Fruit fly (Drosophila melanogaster): ENCODE results near the gene Mst87F.

dm6 chr3R:13832950-13833349 lies 5.1 kb upstream of the Mst87F start:
- TF ChIP-seq gl (tag; optimal IDR thresholded peaks at IDR 0.05) (no peak), CG8159 (tag; optimal IDR thresholded peaks at IDR 0.05) (no peak), Snoo (tag; optimal IDR thresholded peaks at IDR 0.05) (no peak), CG4496 (GFP tag; IDR thresholded peaks at IDR 0.05) (peak; percentile 55; the same call in 1 of the 3 replicates), rn (GFP tag; IDR thresholded peaks at IDR 0.05) (no peak), D1 (tag; optimal IDR thresholded peaks at IDR 0.05) (no peak)
